Worm (Caenorhabditis elegans): ENCODE data around the gene col-12.

Gene col-12

DNA sequence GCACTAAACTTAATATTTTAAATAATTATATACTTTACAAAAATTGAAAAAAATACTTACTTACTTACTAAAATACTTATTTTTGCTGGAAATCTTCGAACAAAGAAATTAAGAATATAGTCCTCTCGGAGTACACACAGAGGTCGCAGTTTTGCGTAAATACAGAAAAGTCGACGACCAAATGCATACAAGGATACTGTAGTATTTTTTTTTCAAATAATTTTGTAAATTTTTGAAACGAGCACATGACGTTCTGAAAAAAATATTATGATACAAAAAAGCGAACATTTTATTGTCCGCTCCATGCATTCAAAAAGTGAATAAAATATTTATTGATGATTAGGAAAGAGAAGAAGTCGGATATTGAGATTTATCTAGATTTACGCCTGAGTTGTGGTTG, 1.3 kb upstream of the col-12 start, which contains the start of gene apc-10:
TSS of gene apc-10 (minus strand) at position 101 of the 400 bp plus-strand sequence.
- TF ChIP-seq F26F4.8 (GFP tag; conservative IDR thresholded peaks at IDR 0.05) (no peak), unc-130 (GFP tag; optimal IDR thresholded peaks at IDR 0.05) (no peak), Y105C5A.15 (GFP tag; IDR thresholded peaks at IDR 0.05) (no peak), nhr-102 (tag; optimal IDR thresholded peaks at IDR 0.05) (no peak)

- TF ChIP-seq set-16 (GFP tag; IDR thresholded peaks at IDR 0.05) (peak; percentile 97), ceh-20 (GFP tag; IDR thresholded peaks at IDR 0.05) (peak; percentile 48; the same call in 1 of the 2 replicates), madf-5 (GFP tag; IDR thresholded peaks at IDR 0.05) (0 out of 4 replicates have a peak, but pooled peaks of 1 of the 2 experiments have one; percentile 51), ctbp-1 (GFP tag; IDR thresholded peaks at IDR 0.05) (peak; percentile 49)
Observed at ce11 chrV:10423968-10424367, 1.0 kb downstream of the col-12 start.

ce11 chrV:10423511-10423910, 1.5 kb downstream of the col-12 start:
- peak in 1 of 2 experiments; percentile 66 for TF ChIP-seq unc-62 (GFP tag; optimal IDR thresholded peaks at IDR 0.05 in 1 of 2)
- no peak for TF ChIP-seq unc-62 (tag; optimal IDR thresholded peaks at IDR 0.05)
- peak; percentile 4 for TF ChIP-seq cey-2 (tag; optimal IDR thresholded peaks at IDR 0.05; ENCODE audit: borderline replicate concordance, insufficient read depth)
- peak; percentile 62; the same call in 1 of the 2 replicates for TF ChIP-seq T26A8.4 (GFP tag; IDR thresholded peaks at IDR 0.05)
- no peak for TF ChIP-seq mep-1 (tag; optimal IDR thresholded peaks at IDR 0.05)
- TF ChIP-seq lin-29 (GFP tag; IDR thresholded peaks at IDR 0.05) = no peak
- no peak for TF ChIP-seq ZK337.2 (GFP tag; IDR thresholded peaks at IDR 0.05)
- peak; percentile 6 for TF ChIP-seq T20F7.1 (GFP tag; optimal IDR thresholded peaks at IDR 0.05)

- TF ChIP-seq F26F4.8 (GFP tag; conservative IDR thresholded peaks at IDR 0.05) (no peak), dmd-8 (GFP tag; IDR thresholded peaks at IDR 0.05) (no peak), F37D6.2 (tag; optimal IDR thresholded peaks at IDR 0.05) (no peak), spr-3 (GFP tag; optimal IDR thresholded peaks at IDR 0.05) (no peak), egl-43 (GFP tag; IDR thresholded peaks at IDR 0.05) (no peak), fos-1 (tag; optimal IDR thresholded peaks at IDR 0.05) (no peak), unc-130 (GFP tag; optimal IDR thresholded peaks at IDR 0.05) (no peak), ceh-28 (tag; optimal IDR thresholded peaks at IDR 0.05) (no peak), madf-9 (GFP tag; conservative IDR thresholded peaks at IDR 0.05) (no peak), lin-15B (tag; optimal IDR thresholded peaks at IDR 0.05) (no peak)
Observed at ce11 chrV:10421802-10422201, 3.2 kb downstream of the col-12 start, which contains the start of gene col-13. Gene col-13 (minus strand): TSS chrV:10421902.

- TF ChIP-seq set-16 (GFP tag; IDR thresholded peaks at IDR 0.05) (peak; percentile 96), madf-5 (GFP tag; IDR thresholded peaks at IDR 0.05) (peak in 1 of 2 experiments; percentile 59; a peak in 1 of 4 replicates)
Observed at ce11 chrV:10420843-10421242, 4.2 kb downstream of the col-12 start.

DNA sequence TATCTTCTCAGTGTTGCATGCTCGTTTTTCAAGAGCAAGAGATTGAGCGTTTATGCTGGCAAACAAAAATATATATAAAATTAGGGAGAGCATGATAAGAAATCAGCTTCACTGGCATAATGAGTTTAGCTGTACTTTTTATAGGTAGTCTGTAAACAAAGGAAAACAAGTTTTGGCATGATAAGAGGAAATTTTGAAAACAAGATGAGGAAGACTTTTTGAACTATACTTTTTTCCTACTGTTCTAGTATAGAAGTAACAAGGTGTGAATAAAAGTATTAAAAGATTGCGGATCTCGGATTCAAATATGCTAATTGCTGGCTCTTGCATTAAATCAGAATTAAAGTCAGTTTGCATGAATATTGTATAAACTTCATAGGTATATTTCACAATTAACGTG, 6.0 kb downstream of the col-12 start, which contains the start of gene F15H10.5:
TSS of gene F15H10.5 (minus strand) at position 101 of the 400 bp plus-strand sequence.
- TF ChIP-seq zfp-3 (GFP tag; conservative IDR thresholded peaks at IDR 0.05) (no peak), snpc-4 (tag; optimal IDR thresholded peaks at IDR 0.05) (no peak), unc-39 (tag; optimal IDR thresholded peaks at IDR 0.05) (no peak), unc-130 (GFP tag; optimal IDR thresholded peaks at IDR 0.05) (no peak), lsy-2 (tag; optimal IDR thresholded peaks at IDR 0.05) (no peak), nhr-102 (tag; optimal IDR thresholded peaks at IDR 0.05) (no peak), zip-2 (tag; optimal IDR thresholded peaks at IDR 0.05) (no peak), lin-15B (tag; optimal IDR thresholded peaks at IDR 0.05) (no peak)

DNA sequence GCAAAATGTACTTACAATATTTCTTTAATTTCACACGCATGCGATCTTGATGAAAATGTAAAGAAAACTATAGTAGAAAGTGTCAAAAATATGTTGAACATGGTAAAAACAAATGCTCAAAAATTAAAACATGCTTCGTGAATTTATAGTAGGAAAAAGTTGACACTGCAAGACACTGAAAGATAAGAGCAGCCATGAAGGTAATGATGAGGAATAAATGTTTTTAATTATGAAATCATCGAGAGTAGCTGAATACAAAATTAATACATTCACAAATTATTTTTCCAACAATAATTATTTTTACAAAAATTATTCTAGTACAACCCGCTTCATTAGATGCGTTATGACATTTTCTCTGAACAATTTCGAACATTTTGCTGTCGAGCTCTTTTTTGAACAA, 8.1 kb downstream of the col-12 start, which contains the start of gene F15H10.10:
TSS of gene F15H10.10 (minus strand) at position 101 of the 400 bp plus-strand sequence.
- no peak for TF ChIP-seq dpl-1 (GFP tag; optimal IDR thresholded peaks at IDR 0.05)
- TF ChIP-seq hif-1 (tag; optimal IDR thresholded peaks at IDR 0.05) = no peak
- no peak for TF ChIP-seq T26A8.4 (GFP tag; IDR thresholded peaks at IDR 0.05)
- no peak for TF ChIP-seq ztf-11 (tag; optimal IDR thresholded peaks at IDR 0.05)
- TF ChIP-seq ceh-32 (tag; optimal IDR thresholded peaks at IDR 0.05; ENCODE audit: poor library complexity) = no peak
- TF ChIP-seq madf-5 (GFP tag; IDR thresholded peaks at IDR 0.05) = no peak
- TF ChIP-seq snpc-1.2 (GFP tag; IDR thresholded peaks at IDR 0.05) = no peak
- no peak for TF ChIP-seq skn-1 (tag; optimal IDR thresholded peaks at IDR 0.05)
- TF ChIP-seq mxl-3 (GFP tag; optimal IDR thresholded peaks at IDR 0.05) = no peak
- TF ChIP-seq lin-29 (GFP tag; IDR thresholded peaks at IDR 0.05) = no peak
- TF ChIP-seq mep-1 (tag; optimal IDR thresholded peaks at IDR 0.05) = no peak
- TF ChIP-seq lin-15B (tag; optimal IDR thresholded peaks at IDR 0.05) = no peak
- TF ChIP-seq spr-1 (tag; optimal IDR thresholded peaks at IDR 0.05) = no peak
